Worm (Caenorhabditis elegans) whole organism, L3 larva: ENCODE measurements around the gene irld-23.

ENCODE experiments used
- nhr-12 ChIP-seq: fragments of 150-350 bp; optimal IDR thresholded peaks from 2 replicates; lab custom pipeline; 2014; ENCODE audit warnings: missing biosample characterization, missing genetic modification characterization
- pha-4 ChIP-seq: fragments of 150-350 bp; optimal IDR thresholded peaks from 2 replicates; lab custom pipeline; 2014; ENCODE audit warnings: missing biosample characterization, missing genetic modification reagents, missing genetic modification characterization
- ztf-11 ChIP-seq: fragments of 150-350 bp; optimal IDR thresholded peaks from 2 replicates; lab custom pipeline; 2014; ENCODE audit warnings: missing biosample characterization, missing genetic modification characterization
- ztf-4 ChIP-seq: fragments of 150-350 bp; optimal IDR thresholded peaks from 2 replicates; lab custom pipeline; 2014; ENCODE audit warnings: missing biosample characterization, missing genetic modification characterization

DNA sequence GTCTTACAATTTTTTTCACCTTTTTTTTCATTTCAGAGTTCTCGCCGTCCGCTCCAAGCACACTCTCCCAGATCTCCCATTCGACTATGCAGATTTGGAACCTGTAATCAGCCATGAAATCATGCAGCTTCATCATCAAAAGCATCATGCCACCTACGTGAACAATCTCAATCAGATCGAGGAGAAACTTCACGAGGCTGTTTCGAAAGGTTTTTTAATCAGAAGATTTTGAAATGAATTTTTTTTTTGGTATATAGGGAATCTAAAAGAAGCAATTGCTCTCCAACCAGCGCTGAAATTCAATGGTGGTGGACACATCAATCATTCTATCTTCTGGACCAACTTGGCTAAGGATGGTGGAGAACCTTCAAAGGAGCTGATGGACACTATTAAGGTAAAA is 12.7 kb upstream of the irld-23 start, which contains the start of gene C08A9.3:
- TF ChIP-seq nhr-12 (no peak), pha-4 (tag; lab: Kevin White, UChicago) (no peak), ztf-4 (tag; lab: Kevin White, UChicago) (no peak), ztf-11 (tag; lab: Kevin White, UChicago) (no peak)
